Worm (Caenorhabditis elegans) whole organism, late embryonic: ENCODE results near the gene tmem-131.

Experiments
- C38D4.7 ChIP-seq: fragments of 200-800 bp; sonication (Bioruptor generic); optimal IDR thresholded peaks from 2 replicates; lab custom pipeline; 2018; ENCODE audit warnings: mild to moderate bottlenecking, missing genetic modification characterization, moderate library complexity, missing compliant biosample characterization
- Y22D7AL.16 ChIP-seq: sonication (generic microtip); optimal IDR thresholded peaks from 2 replicates; lab custom pipeline; 2016; ENCODE audit warnings: missing genetic modification characterization, missing compliant biosample characterization
- fkh-10 ChIP-seq: fragments of 150-350 bp; optimal IDR thresholded peaks from 2 replicates; lab custom pipeline; 2014; ENCODE audit warnings: missing biosample characterization, missing genetic modification reagents, missing genetic modification characterization
- hlh-6 ChIP-seq: sonication (generic microtip); optimal IDR thresholded peaks from 2 replicates; lab custom pipeline; 2016; ENCODE audit warnings: missing genotype, missing genetic modification characterization, missing compliant biosample characterization
- nhr-11 ChIP-seq: fragments of 150-350 bp; optimal IDR thresholded peaks from 2 replicates; lab custom pipeline; 2014; ENCODE audit warnings: missing biosample characterization, missing genetic modification characterization
- npax-4 ChIP-seq: sonication (generic microtip); optimal IDR thresholded peaks from 2 replicates; lab custom pipeline; 2016; ENCODE audit warnings: missing genetic modification characterization, missing compliant biosample characterization
- unc-55 ChIP-seq: sonication (generic microtip); optimal IDR thresholded peaks from 2 replicates; lab custom pipeline; 2017; ENCODE audit warnings: missing biosample characterization, missing genetic modification reagents, missing genetic modification characterization

ce11 chrIII:4952970-4953369 lies 45.0 kb downstream of the tmem-131 start:
- TF ChIP-seq C38D4.7 (GFP tag; lab: Kevin White, UChicago) (no peak), hlh-6 (tag; lab: Kevin White, UChicago) (no peak), unc-55 (no peak), nhr-11 (no peak), npax-4 (tag; lab: Kevin White, UChicago) (no peak), Y22D7AL.16 (no peak), fkh-10 (GFP tag; lab: Kevin White, UChicago) (no peak)
